Worm (Caenorhabditis elegans): Measurements from ENCODE around the gene ZK370.4.

ZK370.4 gene

ce11 chrIII:8741276-8741860 is 10.2 kb upstream of the ZK370.4 start, which contains the start of gene pdhk-2 (continued):
- TF ChIP-seq Y53G8AR.9 (GFP tag; conservative IDR thresholded peaks at IDR 0.05) = peak; percentile 90
- TF ChIP-seq somi-1 (GFP tag; optimal IDR thresholded peaks at IDR 0.05) = peak; percentile 82
- TF ChIP-seq nfya-1 (tag; optimal IDR thresholded peaks at IDR 0.05; ENCODE audit: borderline replicate concordance, insufficient read depth) = no peak
- TF ChIP-seq nhr-179 (tag; optimal IDR thresholded peaks at IDR 0.05) = no peak
- no peak for TF ChIP-seq egl-44 (GFP tag; IDR thresholded peaks at IDR 0.05)
- no peak for TF ChIP-seq F52B5.7 (tag; optimal IDR thresholded peaks at IDR 0.05)
- peak; percentile 96 for TF ChIP-seq dpl-1 (GFP tag; optimal IDR thresholded peaks at IDR 0.05)
- no peak for TF ChIP-seq ceh-40 (GFP tag; IDR thresholded peaks at IDR 0.05)
- TF ChIP-seq lin-40 (tag; optimal IDR thresholded peaks at IDR 0.05) = peak; percentile 94
- no peak for TF ChIP-seq hlh-26 (GFP tag; conservative IDR thresholded peaks at IDR 0.05)
- peak; percentile 76 for TF ChIP-seq gei-17 (GFP tag; optimal IDR thresholded peaks at IDR 0.05)
- peak; percentile 64 for TF ChIP-seq unc-130 (GFP tag; optimal IDR thresholded peaks at IDR 0.05)
- peak; percentile 68 for TF ChIP-seq hmg-1.2 (GFP tag; IDR thresholded peaks at IDR 0.05)
- no peak for TF ChIP-seq ccch-3 (GFP tag; optimal IDR thresholded peaks at IDR 0.05)
- TF ChIP-seq ceh-91 (GFP tag; IDR thresholded peaks at IDR 0.05) = peak; percentile 68
- TF ChIP-seq D2030.7 (GFP tag; IDR thresholded peaks at IDR 0.05) = peak; percentile 74
- peak; percentile 81 for TF ChIP-seq ztf-26 (tag; optimal IDR thresholded peaks at IDR 0.05)
- no peak for TF ChIP-seq zfh-2 (GFP tag; conservative IDR thresholded peaks at IDR 0.05)
- TF ChIP-seq K12H6.12 (tag; optimal IDR thresholded peaks at IDR 0.05) = peak; percentile 70
- peak; percentile 89 for TF ChIP-seq ZK185.1 (tag; optimal IDR thresholded peaks at IDR 0.05; ENCODE audit: poor library complexity, severe bottlenecking)
- no peak for TF ChIP-seq rec-8 (tag; optimal IDR thresholded peaks at IDR 0.05)
- TF ChIP-seq F10E7.11 (tag; optimal IDR thresholded peaks at IDR 0.05) = no peak
- TF ChIP-seq let-607 (tag; optimal IDR thresholded peaks at IDR 0.05) = peak; percentile 39 to 71
- TF ChIP-seq snpc-1.1 (tag; optimal IDR thresholded peaks at IDR 0.05; ENCODE audit: insufficient read depth) = no peak
- no peak for TF ChIP-seq aptf-2 (GFP tag; conservative IDR thresholded peaks at IDR 0.05)
- peak; percentile 92 for TF ChIP-seq him-1 (tag; optimal IDR thresholded peaks at IDR 0.05)
- TF ChIP-seq tbx-9 (tag; optimal IDR thresholded peaks at IDR 0.05; ENCODE audit: borderline replicate concordance) = no peak
- no peak for TF ChIP-seq ztf-22 (GFP tag; optimal IDR thresholded peaks at IDR 0.05)
- TF ChIP-seq aptf-3 (GFP tag; IDR thresholded peaks at IDR 0.05) = no peak
- no peak for TF ChIP-seq attf-6 (GFP tag; IDR thresholded peaks at IDR 0.05)
- TF ChIP-seq snpc-1.3 (tag; optimal IDR thresholded peaks at IDR 0.05; ENCODE audit: insufficient read depth) = peak; percentile 32
- TF ChIP-seq ceh-27 (GFP tag; optimal IDR thresholded peaks at IDR 0.05) = peak; percentile 91
- no peak for TF ChIP-seq ztf-6 (GFP tag; IDR thresholded peaks at IDR 0.05)
- peak; percentile 71 for TF ChIP-seq athp-1 (tag; optimal IDR thresholded peaks at IDR 0.05)
- TF ChIP-seq pha-4 (tag; optimal IDR thresholded peaks at IDR 0.05) = peak; percentile 46
- TF ChIP-seq attf-3 (GFP tag; conservative IDR thresholded peaks at IDR 0.05) = peak; percentile 81
- TF ChIP-seq ama-1 (optimal IDR thresholded peaks at IDR 0.05) = peak; percentile 21
- TF ChIP-seq ama-1 (GFP tag; optimal IDR thresholded peaks at IDR 0.05) = no peak

ce11 chrIII:8739786-8740185 is 8.6 kb upstream of the ZK370.4 start:
- 0 out of 2 replicates have a peak, but pooled peaks have one; percentile 46 for TF ChIP-seq F37B4.10 (GFP tag; IDR thresholded peaks at IDR 0.05)
- no peak for TF ChIP-seq ceh-40 (GFP tag; IDR thresholded peaks at IDR 0.05)
- TF ChIP-seq ceh-91 (GFP tag; IDR thresholded peaks at IDR 0.05) = no peak
- no peak for TF ChIP-seq cebp-2 (GFP tag; IDR thresholded peaks at IDR 0.05)
- TF ChIP-seq akir-1 (GFP tag; optimal IDR thresholded peaks at IDR 0.05) = no peak

All from whole organism, young adult.